Worm (Caenorhabditis elegans) whole organism, late embryonic: ENCODE measurements around the gene E02H4.7.

ENCODE experiments used
- F13H6.1 ChIP-seq: sonication (generic microtip); optimal IDR thresholded peaks from 2 replicates; lab custom pipeline; 2016; ENCODE audit warnings: missing genetic modification characterization, missing compliant biosample characterization
- K02D7.2 ChIP-seq: sonication (generic microtip); optimal IDR thresholded peaks from 2 replicates; lab custom pipeline; 2017; ENCODE audit warnings: mild to moderate bottlenecking, missing genetic modification characterization, missing compliant biosample characterization
- ceh-14 ChIP-seq: sonication (generic microtip); optimal IDR thresholded peaks from 2 replicates; lab custom pipeline; 2016; ENCODE audit warnings: missing genotype, missing genetic modification characterization, missing compliant biosample characterization
- ceh-45 ChIP-seq: fragments of 200-800 bp; sonication (Bioruptor generic); IDR thresholded peaks from 2 replicates; pipeline ENCODE4 v1.3.6; 2022; ENCODE audit warnings: missing genetic modification reagents, missing genetic modification characterization, missing compliant biosample characterization
- dve-1 ChIP-seq: sonication (generic microtip); optimal IDR thresholded peaks from 2 replicates; lab custom pipeline; 2017; ENCODE audit warnings: antibody characterized with exemption, mild to moderate bottlenecking, missing genetic modification characterization, missing compliant biosample characterization
- fkh-10 ChIP-seq: fragments of 150-350 bp; optimal IDR thresholded peaks from 2 replicates; lab custom pipeline; 2014; ENCODE audit warnings: missing biosample characterization, missing genetic modification reagents, missing genetic modification characterization
- mec-3 ChIP-seq: sonication (generic microtip); optimal IDR thresholded peaks from 2 replicates; lab custom pipeline; 2016; ENCODE audit warnings: borderline replicate concordance, missing genetic modification characterization, missing compliant biosample characterization
- nhr-11 ChIP-seq: fragments of 150-350 bp; optimal IDR thresholded peaks from 2 replicates; lab custom pipeline; 2014; ENCODE audit warnings: missing biosample characterization, missing genetic modification characterization
- nhr-232 ChIP-seq: sonication (generic microtip); optimal IDR thresholded peaks from 2 replicates; lab custom pipeline; 2016; ENCODE audit warnings: missing genetic modification characterization, missing compliant biosample characterization
- pqm-1 ChIP-seq: sonication (generic microtip); optimal IDR thresholded peaks from 2 replicates; lab custom pipeline; 2016; ENCODE audit warnings: missing genetic modification characterization, missing compliant biosample characterization
- ztf-16 ChIP-seq: sonication (generic microtip); optimal IDR thresholded peaks from 2 replicates; lab custom pipeline; 2017; ENCODE audit warnings: missing genetic modification characterization, missing compliant biosample characterization

- TF ChIP-seq nhr-11 (tag; lab: Kevin White, UChicago), result no peak
- no peak for TF ChIP-seq dve-1 (tag; lab: Kevin White, UChicago)
- no peak for TF ChIP-seq pqm-1
- TF ChIP-seq ztf-16 (tag; lab: Kevin White, UChicago), result no peak
- no peak for TF ChIP-seq K02D7.2 (tag; lab: Kevin White, UChicago)
- no peak for TF ChIP-seq fkh-10 (GFP tag; lab: Kevin White, UChicago)
- no peak for TF ChIP-seq mec-3
- no peak for TF ChIP-seq F13H6.1 (tag; lab: Kevin White, UChicago)
- TF ChIP-seq ceh-14, result no peak
- TF ChIP-seq ceh-45, result no peak
- TF ChIP-seq nhr-232, result no peak
Measured at ce11 chrX:14292632-14293031, 36.6 kb downstream of the E02H4.7 start.
